Fruit fly (Drosophila melanogaster): ENCODE results near the gene Alp1.
A peak's percentile ranks its signal among the peaks of the same experiment; 100 is the strongest.

Gene Alp1

DNA sequence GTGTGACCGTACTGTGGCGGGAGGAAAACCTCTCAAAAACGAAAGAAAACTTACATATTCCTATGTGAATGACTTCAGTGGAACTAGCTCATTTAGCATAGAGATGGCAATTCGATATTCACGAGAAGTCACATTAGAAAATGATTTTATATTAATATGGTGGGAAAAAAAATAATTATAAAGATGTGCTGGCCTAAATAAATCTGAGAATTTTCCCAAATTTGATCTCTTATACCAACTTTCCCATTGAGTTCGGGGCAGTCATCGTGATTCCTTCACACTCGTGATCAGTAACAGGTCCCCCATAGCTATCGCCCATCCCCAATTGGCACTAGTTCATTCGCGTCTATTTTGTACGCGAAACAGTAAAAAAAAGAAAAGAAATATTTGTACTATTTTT is 11.5 kb downstream of the Alp1 start, which contains the start of the genes barc and Aef1 (continued):
- TF ChIP-seq MESR4 (GFP tag; optimal IDR thresholded peaks at IDR 0.05): no peak
- TF ChIP-seq CG6765 (GFP tag; optimal IDR thresholded peaks at IDR 0.05): no peak
- peak; percentile 76 for TF ChIP-seq CG10267 (tag; optimal IDR thresholded peaks at IDR 0.05)
- peak; percentile 88 for TF ChIP-seq shn (GFP tag; optimal IDR thresholded peaks at IDR 0.05)
- TF ChIP-seq Oaz (GFP tag; IDR thresholded peaks at IDR 0.05): peak; percentile 69
- TF ChIP-seq lilli (GFP tag; optimal IDR thresholded peaks at IDR 0.05): peak; percentile 94
- peak; percentile 86 for TF ChIP-seq ssp (GFP tag; IDR thresholded peaks at IDR 0.05)
- TF ChIP-seq pfk (GFP tag; optimal IDR thresholded peaks at IDR 0.05): no peak
- TF ChIP-seq CG10321 (GFP tag; IDR thresholded peaks at IDR 0.05): no peak
- TF ChIP-seq sqz (GFP tag; optimal IDR thresholded peaks at IDR 0.05): no peak
- TF ChIP-seq CG1024 (GFP tag; IDR thresholded peaks at IDR 0.05): no peak
- TF ChIP-seq lov (optimal IDR thresholded peaks at IDR 0.05): no peak
- TF ChIP-seq lov (GFP tag; IDR thresholded peaks at IDR 0.05): no peak
- peak; percentile 87 for TF ChIP-seq CG32772 (GFP tag; IDR thresholded peaks at IDR 0.05)
- TF ChIP-seq CG10959 (GFP tag; IDR thresholded peaks at IDR 0.05): peak; percentile 78
- TF ChIP-seq schlank (tag; optimal IDR thresholded peaks at IDR 0.05): peak; percentile 66
- TF ChIP-seq Poxn (GFP tag; IDR thresholded peaks at IDR 0.05): peak; percentile 77
- peak; percentile 56 for TF ChIP-seq CG3838 (GFP tag; optimal IDR thresholded peaks at IDR 0.05)
- TF ChIP-seq Fer3 (tag; optimal IDR thresholded peaks at IDR 0.05): peak; percentile 83
- TF ChIP-seq CG2120 (GFP tag; optimal IDR thresholded peaks at IDR 0.05): peak; percentile 95
- peak; percentile 74 for TF ChIP-seq CG1233 (GFP tag; optimal IDR thresholded peaks at IDR 0.05)
- TF ChIP-seq CG14050 (GFP tag; IDR thresholded peaks at IDR 0.05): peak; percentile 75
- TF ChIP-seq CG3995 (GFP tag; optimal IDR thresholded peaks at IDR 0.05): peak; percentile 98
- TF ChIP-seq crol (GFP tag; IDR thresholded peaks at IDR 0.05): no peak; the same call in 1 of the 2 replicates
- peak; percentile 51; the same call in 1 of the 2 replicates for TF ChIP-seq CG43689 (GFP tag; IDR thresholded peaks at IDR 0.05)
- TF ChIP-seq Six4 (GFP tag; optimal IDR thresholded peaks at IDR 0.05): peak; percentile 72
- TF ChIP-seq Xrp1 (GFP tag; IDR thresholded peaks at IDR 0.05): peak; percentile 82
- TF ChIP-seq CG11695 (GFP tag; IDR thresholded peaks at IDR 0.05): peak; percentile 69; the same call in 2 of the 3 replicates
- TF ChIP-seq Nf-YB (GFP tag; optimal IDR thresholded peaks at IDR 0.05): peak; percentile 53
- peak in 1 of 2 experiments; percentile 81 for TF ChIP-seq bsh (GFP tag; optimal IDR thresholded peaks at IDR 0.05)
- TF ChIP-seq CG30020 (tag; optimal IDR thresholded peaks at IDR 0.05): peak; percentile 79
- peak; percentile 32 for TF ChIP-seq gcm2 (GFP tag; optimal IDR thresholded peaks at IDR 0.05)
- TF ChIP-seq Pdp1 (GFP tag; optimal IDR thresholded peaks at IDR 0.05): peak; percentile 82 to 89
- no peak for TF ChIP-seq sr (GFP tag; IDR thresholded peaks at IDR 0.05)
- peak; percentile 34 for TF ChIP-seq CG17568 (GFP tag; optimal IDR thresholded peaks at IDR 0.05)
- peak; percentile 72 for TF ChIP-seq ap (GFP tag; IDR thresholded peaks at IDR 0.05)
- TF ChIP-seq CG8281 (tag; optimal IDR thresholded peaks at IDR 0.05): peak; percentile 32
- TF ChIP-seq TFAM (GFP tag; optimal IDR thresholded peaks at IDR 0.05): peak; percentile 3
- peak; percentile 83 for TF ChIP-seq twi (tag; optimal IDR thresholded peaks at IDR 0.05)
- peak; percentile 90 for TF ChIP-seq CG12942 (GFP tag; optimal IDR thresholded peaks at IDR 0.05)
- TF ChIP-seq CG9797 (GFP tag; optimal IDR thresholded peaks at IDR 0.05): peak; percentile 72
- no peak for TF ChIP-seq sc (optimal IDR thresholded peaks at IDR 0.05)
- no peak for TF ChIP-seq sc (GFP tag; optimal IDR thresholded peaks at IDR 0.05)
- peak; percentile 86 for TF ChIP-seq E2f1 (GFP tag; IDR thresholded peaks at IDR 0.05)
- TF ChIP-seq Opbp (GFP tag; IDR thresholded peaks at IDR 0.05; ENCODE audit: partially characterized antibody): peak; percentile 84
- peak; percentile 77 for TF ChIP-seq maf-S (GFP tag; optimal IDR thresholded peaks at IDR 0.05)
- TF ChIP-seq Atf6 (GFP tag; IDR thresholded peaks at IDR 0.05): peak; percentile 70
- TF ChIP-seq seq (GFP tag; IDR thresholded peaks at IDR 0.05): peak; percentile 49
- peak; percentile 64 for TF ChIP-seq D19B (GFP tag; optimal IDR thresholded peaks at IDR 0.05)
- TF ChIP-seq eve (GFP tag; optimal IDR thresholded peaks at IDR 0.05): no peak
- peak; percentile 73; the same call in 1 of the 2 replicates for TF ChIP-seq CG32767 (GFP tag; IDR thresholded peaks at IDR 0.05)
- TF ChIP-seq Dad (GFP tag; optimal IDR thresholded peaks at IDR 0.05): peak; percentile 82

All from whole organism, embryonic.